Fruit fly (Drosophila melanogaster): ENCODE measurements around the gene Dnaaf5.

DNA sequence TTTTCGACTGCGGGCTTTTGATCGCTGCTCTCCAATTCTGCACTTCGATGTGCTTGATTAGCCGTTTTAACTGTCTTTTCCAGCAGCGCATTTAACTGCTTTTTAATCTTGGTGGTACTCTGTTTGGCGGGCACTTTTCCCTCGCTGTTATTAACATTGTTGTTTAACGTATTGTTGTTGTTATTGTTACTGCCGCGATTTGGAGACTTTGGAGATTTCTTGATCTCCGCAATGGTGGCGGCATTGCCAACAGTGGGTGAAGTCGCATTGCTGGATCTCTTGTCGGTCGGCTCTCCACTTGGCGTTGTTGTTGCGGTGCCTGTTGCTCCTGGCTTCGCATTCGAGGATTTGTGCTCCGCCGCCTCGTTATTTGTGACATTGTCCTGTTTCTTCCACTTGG is 30.9 kb downstream of the Dnaaf5 start:
- TF ChIP-seq CG8478 (optimal IDR thresholded peaks at IDR 0.05) (no peak), CTCF (optimal IDR thresholded peaks at IDR 0.05) (no peak)
